Worm (Caenorhabditis elegans) whole organism, dauer: ENCODE data around the gene cutc-1.

Source experiments
- unc-62 ChIP-seq: sonication (generic microtip); optimal IDR thresholded peaks from 2 replicates; lab custom pipeline; 2017; ENCODE audit warnings: missing biosample characterization, missing genetic modification reagents, missing genetic modification characterization

Gene cutc-1

ce11 chrIII:8403507-8403906, at the start of gene cutc-1:
Gene cutc-1, minus strand, starts transcription at chrIII:8403607.
- TF ChIP-seq unc-62 (GFP tag; lab: Kevin White, UChicago) = no peak

- TF ChIP-seq unc-62 (GFP tag; lab: Kevin White, UChicago) = no peak
Measured at ce11 chrIII:8451181-8451580, 47.8 kb upstream of the cutc-1 start.

- TF ChIP-seq unc-62 (GFP tag; lab: Kevin White, UChicago) = no peak
Measured at ce11 chrIII:8450494-8450893, 47.1 kb upstream of the cutc-1 start.

ce11 chrIII:8449160-8449807, 45.9 kb upstream of the cutc-1 start, which contains the start of gene mrpl-32:
Gene mrpl-32, plus strand, starts transcription at chrIII:8449757.
- no peak for TF ChIP-seq unc-62 (GFP tag; lab: Kevin White, UChicago)

- TF ChIP-seq unc-62 (GFP tag; lab: Kevin White, UChicago) = no peak
Measured at ce11 chrIII:8446940-8447403, 43.6 kb upstream of the cutc-1 start, which contains the start of gene rpn-3. Gene rpn-3, plus strand, starts transcription at chrIII:8447353.

ce11 chrIII:8446534-8446933, 43.1 kb upstream of the cutc-1 start, which contains the start of gene hsp-110:
Gene hsp-110, minus strand, starts transcription at chrIII:8446909.
- TF ChIP-seq unc-62 (GFP tag; lab: Kevin White, UChicago) = no peak

- no peak for TF ChIP-seq unc-62 (GFP tag; lab: Kevin White, UChicago)
Measured at ce11 chrIII:8446061-8446460, 42.7 kb upstream of the cutc-1 start.

ce11 chrIII:8444433-8445090, 41.2 kb upstream of the cutc-1 start:
- TF ChIP-seq unc-62 (GFP tag; lab: Kevin White, UChicago) = no peak

- TF ChIP-seq unc-62 (GFP tag; lab: Kevin White, UChicago) = no peak
Measured at ce11 chrIII:8443557-8444131, 40.2 kb upstream of the cutc-1 start, which contains the start of gene ufbp-1. Gene ufbp-1, minus strand, starts transcription at chrIII:8443607.

- TF ChIP-seq unc-62 (GFP tag; lab: Kevin White, UChicago) = no peak
Measured at ce11 chrIII:8439312-8439711, 35.9 kb upstream of the cutc-1 start, which contains the start of gene pqn-96. Gene pqn-96, minus strand, starts transcription at chrIII:8439412.

ce11 chrIII:8437763-8438414, 34.5 kb upstream of the cutc-1 start:
- TF ChIP-seq unc-62 (GFP tag; lab: Kevin White, UChicago) = no peak

- TF ChIP-seq unc-62 (GFP tag; lab: Kevin White, UChicago) = no peak
Measured at ce11 chrIII:8435074-8435473, 31.7 kb upstream of the cutc-1 start, which contains the start of gene ZK1236.9. Gene ZK1236.9, minus strand, starts transcription at chrIII:8435174.

ce11 chrIII:8432143-8432542, 28.7 kb upstream of the cutc-1 start, which contains the start of gene ZK1236.5:
Gene ZK1236.5, minus strand, starts transcription at chrIII:8432214.
- TF ChIP-seq unc-62 (GFP tag; lab: Kevin White, UChicago) = no peak

ce11 chrIII:8429497-8429896, 26.1 kb upstream of the cutc-1 start:
- TF ChIP-seq unc-62 (GFP tag; lab: Kevin White, UChicago) = no peak

ce11 chrIII:8429035-8429434, 25.6 kb upstream of the cutc-1 start, which contains the start of gene ZK1236.1:
Gene ZK1236.1, plus strand, starts transcription at chrIII:8429297.
- TF ChIP-seq unc-62 (GFP tag; lab: Kevin White, UChicago) = no peak
